Worm (Caenorhabditis elegans): Measurements from ENCODE around the gene kin-9.

DNA sequence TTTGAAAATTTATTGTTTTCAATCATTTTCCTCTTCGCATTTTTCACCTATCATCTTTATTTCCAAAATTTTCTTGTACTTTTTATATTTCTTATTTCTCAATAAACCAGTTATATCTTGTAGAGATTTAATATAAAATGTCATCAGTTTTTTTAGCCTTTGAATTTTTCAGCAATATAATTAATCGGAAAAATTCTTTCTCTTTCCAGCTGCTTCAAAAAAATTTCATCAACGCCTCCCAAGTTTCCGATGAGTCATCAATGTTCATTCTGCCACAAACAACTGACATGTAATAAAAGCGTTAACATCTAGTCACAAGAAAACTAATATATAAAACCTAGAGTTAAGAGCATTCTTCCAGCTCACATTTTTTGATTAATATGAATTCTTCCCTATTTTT lies 19.3 kb upstream of the kin-9 start, which contains the start of gene F08F1.4:
- TF ChIP-seq him-1 (tag; optimal IDR thresholded peaks at IDR 0.05) (no peak), dao-5 (tag; optimal IDR thresholded peaks at IDR 0.05) (no peak)
